Worm (Caenorhabditis elegans): ENCODE results near the gene D1025.10.

- TF ChIP-seq tbx-11 (GFP tag; IDR thresholded peaks at IDR 0.05) (no peak), ama-1 (optimal IDR thresholded peaks at IDR 0.05) (no peak), ets-7 (tag; optimal IDR thresholded peaks at IDR 0.05) (peak; percentile 75)
These were observed 30.2 kb upstream of the D1025.10 start for ce11 chrX:14486503-14486902.
